Fruit fly (Drosophila melanogaster): ENCODE results near the gene ine.

- TF ChIP-seq pad (GFP tag; optimal IDR thresholded peaks at IDR 0.05) (no peak), CG14711 (tag; optimal IDR thresholded peaks at IDR 0.05) (no peak), CG7101 (tag; optimal IDR thresholded peaks at IDR 0.05) (no peak), CG1620 (GFP tag; optimal IDR thresholded peaks at IDR 0.05) (no peak), Mnt (GFP tag; optimal IDR thresholded peaks at IDR 0.05) (no peak), Hr96 (GFP tag; optimal IDR thresholded peaks at IDR 0.05) (no peak), cic (GFP tag; optimal IDR thresholded peaks at IDR 0.05) (no peak), CG11617 (GFP tag; optimal IDR thresholded peaks at IDR 0.05) (no peak), CG7045 (GFP tag; optimal IDR thresholded peaks at IDR 0.05) (no peak), CG33017 (tag; optimal IDR thresholded peaks at IDR 0.05) (no peak), cnc (optimal IDR thresholded peaks at IDR 0.05) (no peak), Clk (GFP tag; optimal IDR thresholded peaks at IDR 0.05) (no peak), Crg-1 (GFP tag; optimal IDR thresholded peaks at IDR 0.05) (no peak), tj (GFP tag; optimal IDR thresholded peaks at IDR 0.05) (no peak)
Observed at dm6 chr2L:4464946-4465345, 11.9 kb downstream of the ine start, which contains the start of gene FIG4.
